Fruit fly (Drosophila melanogaster) whole organism, wandering third instar larva: ENCODE data around the gene heix.

ENCODE experiments used
- Abd-B ChIP-seq: fragments of >200 bp; optimal IDR thresholded peaks from 2 replicates; lab custom pipeline; 2017; ENCODE audit warnings: missing biosample characterization, missing genetic modification characterization
- CG9705 ChIP-seq: fragments of 200-800 bp; sonication (Bioruptor generic); optimal IDR thresholded peaks from 2 replicates; lab custom pipeline; 2018; ENCODE audit warnings: missing biosample characterization, mild to moderate bottlenecking, missing genetic modification characterization
- CrebA ChIP-seq: fragments of 200-800 bp; sonication (Bioruptor generic); optimal IDR thresholded peaks from 2 replicates; lab custom pipeline; 2016; ENCODE audit warnings: missing biosample characterization, mild to moderate bottlenecking, missing genetic modification characterization, borderline replicate concordance
- Dif ChIP-seq: fragments of 200-275, 200-300 bp; sonication (Bioruptor generic); optimal IDR thresholded peaks from 2 replicates; lab custom pipeline; 2018; ENCODE audit warnings: missing biosample characterization, missing genetic modification characterization; ENCODE audit not compliant: partially characterized antibody
- GATAd ChIP-seq: sonication (Bioruptor generic); optimal IDR thresholded peaks from 2 replicates; lab custom pipeline; 2016; ENCODE audit warnings: missing biosample characterization, missing genetic modification characterization
- HLH106 ChIP-seq: fragments of 200-800 bp; optimal IDR thresholded peaks from 3 replicates; lab custom pipeline; 2019; ENCODE audit warnings: missing biosample characterization, mild to moderate bottlenecking, missing genetic modification characterization, moderate library complexity
- Hnf4 ChIP-seq: fragments of 200-800 bp; sonication (Bioruptor generic); optimal IDR thresholded peaks from 2 replicates; lab custom pipeline; 2016; ENCODE audit warnings: missing biosample characterization, mild to moderate bottlenecking, missing genetic modification characterization
- Hr78 ChIP-seq: fragments of >200 bp; optimal IDR thresholded peaks from 2 replicates; lab custom pipeline; 2017; ENCODE audit warnings: missing biosample characterization, missing genetic modification characterization
- Hr83 ChIP-seq: fragments of 200-300 bp; sonication (Bioruptor generic); optimal IDR thresholded peaks from 2 replicates; lab custom pipeline; 2016; ENCODE audit warnings: missing biosample characterization, mild to moderate bottlenecking, missing genetic modification characterization, moderate library complexity; ENCODE audit not compliant: poor library complexity, severe bottlenecking
- Jra ChIP-seq: sonication (Bioruptor generic); optimal IDR thresholded peaks from 2 replicates; lab custom pipeline; 2016; ENCODE audit warnings: missing biosample characterization, missing genetic modification characterization
- Mio ChIP-seq: sonication (Bioruptor generic); optimal IDR thresholded peaks from 2 replicates; lab custom pipeline; 2016; ENCODE audit warnings: missing biosample characterization, missing genetic modification characterization
- Myc ChIP-seq: fragments of >200 bp; optimal IDR thresholded peaks from 2 replicates; lab custom pipeline; 2017
- N ChIP-seq: fragments of >200 bp; optimal IDR thresholded peaks from 2 replicates; lab custom pipeline; 2018; ENCODE audit warnings: missing biosample characterization, missing external identifiers, missing genetic modification characterization
- OdsH ChIP-seq: fragments of 200-800 bp; sonication (Bioruptor generic); optimal IDR thresholded peaks from 2 replicates; lab custom pipeline; 2016; ENCODE audit warnings: missing biosample characterization, mild to moderate bottlenecking, missing genetic modification characterization
- Rel ChIP-seq, 2 experiments: fragments of 200-800 bp; sonication (Bioruptor generic) in 1 of 2; optimal IDR thresholded peaks; 2 replicates in 1 of 2; 3 replicates in 1 of 2; lab custom pipeline; 2016 to 2019; ENCODE audit warnings: mild to moderate bottlenecking in 2 of 2, missing biosample characterization in 2 of 2, missing genetic modification characterization in 2 of 2, moderate library complexity in 1 of 2
- Sp1 ChIP-seq: fragments of 200-800 bp; sonication (Bioruptor generic); optimal IDR thresholded peaks from 3 replicates; lab custom pipeline; 2019; ENCODE audit warnings: missing biosample characterization, mild to moderate bottlenecking, missing genetic modification characterization, moderate library complexity
- Vsx2 ChIP-seq: fragments of 200-300, 225-300 bp; sonication (Bioruptor generic); optimal IDR thresholded peaks from 2 replicates; lab custom pipeline; 2018; ENCODE audit warnings: missing biosample characterization, missing genetic modification characterization; ENCODE audit not compliant: partially characterized antibody
- br ChIP-seq: fragments of 200-800 bp; sonication (Bioruptor generic); optimal IDR thresholded peaks from 2 replicates; lab custom pipeline; 2016; ENCODE audit warnings: missing biosample characterization, missing genetic modification characterization
- brk ChIP-seq: fragments of 200-800 bp; sonication (Bioruptor generic); optimal IDR thresholded peaks from 2 replicates; lab custom pipeline; 2016; ENCODE audit warnings: missing biosample characterization, mild to moderate bottlenecking, missing genetic modification characterization
- dl ChIP-seq, 2 experiments: fragments of 175-275, 200-275 bp in 1 of 2; fragments of 200-275 bp in 1 of 2; sonication (Bioruptor generic); optimal IDR thresholded peaks; lab custom pipeline; 2018; ENCODE audit warnings: mild to moderate bottlenecking in 2 of 2, missing biosample characterization in 2 of 2, missing genetic modification characterization in 2 of 2, moderate library complexity in 2 of 2; ENCODE audit not compliant: partially characterized antibody in 2 of 2, insufficient read depth in 1 of 2
- dmrt93B ChIP-seq: fragments of 200-800 bp; sonication (Bioruptor generic); optimal IDR thresholded peaks from 2 replicates; lab custom pipeline; 2018; ENCODE audit warnings: missing biosample characterization, mild to moderate bottlenecking, missing genetic modification characterization
- dsf ChIP-seq: sonication (Bioruptor generic); optimal IDR thresholded peaks from 2 replicates; lab custom pipeline; 2016; ENCODE audit warnings: missing biosample characterization, missing genetic modification characterization, borderline replicate concordance
- ey ChIP-seq: fragments of 200-800 bp; sonication (Bioruptor generic); optimal IDR thresholded peaks from 2 replicates; lab custom pipeline; 2016; ENCODE audit warnings: missing biosample characterization, missing genetic modification characterization
- foxo ChIP-seq, 2 experiments: fragments of 200-800 bp; sonication (Bioruptor generic); optimal IDR thresholded peaks; 2 replicates in 1 of 2; 3 replicates in 1 of 2; lab custom pipeline; 2016 to 2017; ENCODE audit warnings: missing biosample characterization in 2 of 2, missing genetic modification characterization in 2 of 2
- fru ChIP-seq: fragments of 200-800 bp; sonication (Bioruptor generic); optimal IDR thresholded peaks from 3 replicates; lab custom pipeline; 2016; ENCODE audit warnings: missing biosample characterization, mild to moderate bottlenecking, missing genetic modification characterization
- h ChIP-seq: fragments of 200-800 bp; sonication (Bioruptor generic); optimal IDR thresholded peaks from 3 replicates; lab custom pipeline; 2016; ENCODE audit warnings: missing biosample characterization, mild to moderate bottlenecking, missing genetic modification characterization
- jim ChIP-seq: fragments of 175-275, 200-325 bp; sonication (Bioruptor generic); optimal IDR thresholded peaks from 2 replicates; lab custom pipeline; 2016; ENCODE audit warnings: missing biosample characterization, mild to moderate bottlenecking, missing genetic modification characterization
- lola ChIP-seq: fragments of >200 bp; optimal IDR thresholded peaks from 2 replicates; lab custom pipeline; 2017; ENCODE audit warnings: missing biosample characterization, missing genetic modification characterization
- pan ChIP-seq: fragments of >200 bp; optimal IDR thresholded peaks from 2 replicates; lab custom pipeline; 2017
- rgr ChIP-seq: fragments of 200-800 bp; sonication (Bioruptor generic); optimal IDR thresholded peaks from 3 replicates; lab custom pipeline; 2016; ENCODE audit warnings: missing biosample characterization, mild to moderate bottlenecking, missing genetic modification characterization
- sage ChIP-seq: fragments of 200-800 bp; sonication (Bioruptor generic); optimal IDR thresholded peaks from 2 replicates; lab custom pipeline; 2016; ENCODE audit warnings: missing biosample characterization, mild to moderate bottlenecking, missing genetic modification characterization
- sv ChIP-seq: fragments of 200-800 bp; sonication (Bioruptor generic); optimal IDR thresholded peaks from 3 replicates; lab custom pipeline; 2016; ENCODE audit warnings: missing biosample characterization, missing genetic modification characterization
- tai ChIP-seq: sonication (Bioruptor generic); optimal IDR thresholded peaks from 2 replicates; lab custom pipeline; 2016; ENCODE audit warnings: missing biosample characterization, missing genetic modification characterization
- usp ChIP-seq: fragments of >200 bp; optimal IDR thresholded peaks from 2 replicates; lab custom pipeline; 2017; ENCODE audit warnings: missing biosample characterization, missing genetic modification characterization
- woc ChIP-seq: sonication (Bioruptor generic); optimal IDR thresholded peaks from 2 replicates; lab custom pipeline; 2016; ENCODE audit warnings: missing biosample characterization, mild to moderate bottlenecking, missing genetic modification characterization

heix gene

dm6 chr2L:16276820-16277219 is 22.8 kb downstream of the heix start:
- no peak for TF ChIP-seq Rel (GFP tag; optimal IDR thresholded peaks at IDR 0.05; lab: Kevin White, UChicago)
- TF ChIP-seq Rel (tag; optimal IDR thresholded peaks at IDR 0.05; lab: Kevin White, UChicago), result no peak
- TF ChIP-seq ey (GFP tag; lab: Kevin White, UChicago), result no peak
- TF ChIP-seq CrebA (GFP tag; lab: Kevin White, UChicago), result no peak
- TF ChIP-seq GATAd, result no peak
- TF ChIP-seq dsf, result no peak
- TF ChIP-seq brk, result no peak

dm6 chr2L:16275809-16276178 is 23.9 kb downstream of the heix start:
- TF ChIP-seq usp (GFP tag; lab: Kevin White, UChicago) (no peak), Hnf4 (GFP tag; lab: Kevin White, UChicago) (no peak), fru (GFP tag; lab: Kevin White, UChicago) (peak; percentile 12), Sp1 (GFP tag; lab: Kevin White, UChicago) (peak; percentile 8), foxo (GFP tag; optimal IDR thresholded peaks at IDR 0.05; lab: Kevin White, UChicago) (peak in 1 of 2 experiments; percentile 30), h (GFP tag; lab: Kevin White, UChicago) (peak; percentile 21), sv (GFP tag; lab: Kevin White, UChicago) (peak; percentile 20), HLH106 (tag; lab: Kevin White, UChicago) (peak; percentile 8), CG9705 (GFP tag; lab: Kevin White, UChicago) (no peak), br (GFP tag; lab: Kevin White, UChicago) (peak; percentile 4)

- peak; percentile 6 for TF ChIP-seq Dif (GFP tag; lab: Kevin White, UChicago)
- TF ChIP-seq dsf, result no peak
Observed at dm6 chr2L:16275177-16275808, 24.4 kb downstream of the heix start.

dm6 chr2L:16274100-16274499 is 25.6 kb downstream of the heix start:
- TF ChIP-seq dl (GFP tag; optimal IDR thresholded peaks at IDR 0.05; lab: Kevin White, UChicago; ENCODE audit: insufficient read depth in 1 of 2, partially characterized antibody in 2 of 2), result no peak
- no peak for TF ChIP-seq br (GFP tag; lab: Kevin White, UChicago)
- no peak for TF ChIP-seq dmrt93B (GFP tag; lab: Kevin White, UChicago)
- TF ChIP-seq N (GFP tag; lab: Kevin White, UChicago), result no peak
- TF ChIP-seq brk, result no peak
- no peak for TF ChIP-seq usp (GFP tag; lab: Kevin White, UChicago)
- no peak for TF ChIP-seq woc (GFP tag; lab: Kevin White, UChicago)
- TF ChIP-seq OdsH (GFP tag; lab: Kevin White, UChicago), result no peak
- no peak for TF ChIP-seq Hr83 (GFP tag; lab: Kevin White, UChicago)

- TF ChIP-seq Rel (GFP tag; optimal IDR thresholded peaks at IDR 0.05; lab: Kevin White, UChicago), result no peak
- peak; percentile 5 for TF ChIP-seq Rel (tag; optimal IDR thresholded peaks at IDR 0.05; lab: Kevin White, UChicago)
- TF ChIP-seq ey (GFP tag; lab: Kevin White, UChicago), result no peak
Observed at dm6 chr2L:16273439-16273838, 26.2 kb downstream of the heix start.

DNA sequence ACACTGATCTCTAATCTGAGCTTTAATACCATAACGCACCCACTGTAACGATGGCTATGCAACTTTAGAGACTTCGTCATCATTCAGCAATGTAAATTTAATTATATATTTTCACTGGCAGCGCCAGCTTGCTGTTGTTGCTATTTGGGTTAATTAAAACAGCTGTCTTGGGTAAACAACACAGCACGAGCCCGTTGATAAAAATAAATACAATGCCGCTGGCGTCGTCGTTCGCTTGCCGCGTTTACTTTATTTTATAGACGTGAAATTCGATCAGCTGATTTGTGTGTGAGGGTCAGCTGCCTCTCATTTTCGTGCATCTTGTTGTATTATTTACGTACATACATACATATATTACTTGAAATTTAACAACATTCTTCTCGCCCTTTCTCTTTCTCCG is 26.9 kb downstream of the heix start:
- TF ChIP-seq Mio, result no peak
- TF ChIP-seq sage (GFP tag; lab: Kevin White, UChicago), result peak; percentile 40
- no peak for TF ChIP-seq Dif (GFP tag; lab: Kevin White, UChicago)
- TF ChIP-seq sv (GFP tag; lab: Kevin White, UChicago), result no peak
- peak; percentile 26 for TF ChIP-seq CrebA (GFP tag; lab: Kevin White, UChicago)
- TF ChIP-seq GATAd, result no peak
- peak; percentile 57 for TF ChIP-seq OdsH (GFP tag; lab: Kevin White, UChicago)
- TF ChIP-seq Abd-B (GFP tag; lab: Kevin White, UChicago), result no peak
- TF ChIP-seq Hnf4 (GFP tag; lab: Kevin White, UChicago), result peak; percentile 64
- peak; percentile 67 for TF ChIP-seq br (GFP tag; lab: Kevin White, UChicago)
- TF ChIP-seq fru (GFP tag; lab: Kevin White, UChicago), result peak; percentile 48
- TF ChIP-seq usp (GFP tag; lab: Kevin White, UChicago), result no peak
- peak; percentile 36 for TF ChIP-seq Jra
- TF ChIP-seq tai (GFP tag; lab: Kevin White, UChicago), result peak; percentile 67
- peak; percentile 63 for TF ChIP-seq jim (GFP tag; lab: Kevin White, UChicago)
- peak; percentile 14 for TF ChIP-seq Sp1 (GFP tag; lab: Kevin White, UChicago)
- TF ChIP-seq rgr (GFP tag; lab: Kevin White, UChicago), result peak; percentile 67
- no peak for TF ChIP-seq dl (GFP tag; optimal IDR thresholded peaks at IDR 0.05; lab: Kevin White, UChicago; ENCODE audit: insufficient read depth in 1 of 2, partially characterized antibody in 2 of 2)
- TF ChIP-seq Hr78 (GFP tag; lab: Kevin White, UChicago), result no peak
- TF ChIP-seq pan (lab: Kevin White, UChicago), result no peak
- TF ChIP-seq ey (GFP tag; lab: Kevin White, UChicago), result peak; percentile 31
- TF ChIP-seq Myc (lab: Kevin White, UChicago), result no peak
- TF ChIP-seq lola (GFP tag; lab: Kevin White, UChicago), result no peak
- no peak for TF ChIP-seq Vsx2
- peak; percentile 18 for TF ChIP-seq dmrt93B (GFP tag; lab: Kevin White, UChicago)
- TF ChIP-seq h (GFP tag; lab: Kevin White, UChicago), result peak; percentile 86
- no peak for TF ChIP-seq CG9705 (GFP tag; lab: Kevin White, UChicago)
- no peak for TF ChIP-seq woc (GFP tag; lab: Kevin White, UChicago)
- TF ChIP-seq dsf, result no peak
